Fruit fly (Drosophila melanogaster) whole organism, embryonic: ENCODE measurements around the gene CG13829.

ENCODE experiments used
- CG1024 ChIP-seq: fragments of 200-800 bp; sonication (Bioruptor generic); IDR thresholded peaks from 2 replicates; pipeline ENCODE4 v1.3.6; 2022; ENCODE audit warnings: missing biosample characterization, missing genetic modification characterization
- CG10267 ChIP-seq: fragments of 200-800 bp; sonication (Bioruptor generic); optimal IDR thresholded peaks from 2 replicates; lab custom pipeline; 2018; ENCODE audit warnings: missing biosample characterization, mild to moderate bottlenecking, missing genetic modification characterization, moderate library complexity
- CG10543 ChIP-seq: fragments of 200-800 bp; sonication (Bioruptor generic); optimal IDR thresholded peaks from 3 replicates; lab custom pipeline; 2017; ENCODE audit warnings: missing biosample characterization, mild to moderate bottlenecking, missing genetic modification characterization, moderate library complexity
- CG11504 ChIP-seq: fragments of 200-800 bp; sonication (Bioruptor generic); optimal IDR thresholded peaks from 3 replicates; lab custom pipeline; 2019; ENCODE audit warnings: missing biosample characterization, mild to moderate bottlenecking, missing genetic modification characterization, moderate library complexity
- CG12769 ChIP-seq: fragments of 200-800 bp; sonication (Bioruptor generic); optimal IDR thresholded peaks from 2 replicates; lab custom pipeline; 2019; ENCODE audit warnings: missing biosample characterization, mild to moderate bottlenecking, missing genetic modification characterization, moderate library complexity
- CG14441 ChIP-seq: fragments of 200-800 bp; sonication (Bioruptor generic); IDR thresholded peaks from 2 replicates; pipeline ENCODE4 v1.3.6; 2022; ENCODE audit warnings: missing biosample characterization, missing genetic modification characterization
- CG1792 ChIP-seq: fragments of 200-800 bp; sonication (Bioruptor generic); optimal IDR thresholded peaks from 2 replicates; lab custom pipeline; 2016; ENCODE audit warnings: missing biosample characterization, missing genetic modification characterization
- CG18599 ChIP-seq: fragments of 200-800 bp; sonication (Bioruptor generic); optimal IDR thresholded peaks from 3 replicates; lab custom pipeline; 2017; ENCODE audit warnings: missing biosample characterization, missing genetic modification characterization, mild to moderate bottlenecking, moderate library complexity, missing genetic modification reagents
- CG2120 ChIP-seq: fragments of 200-800 bp; sonication (Bioruptor generic); optimal IDR thresholded peaks from 3 replicates; lab custom pipeline; 2016; ENCODE audit warnings: missing biosample characterization, missing genetic modification characterization
- CG2712 ChIP-seq: fragments of 200-800 bp; optimal IDR thresholded peaks from 3 replicates; lab custom pipeline; 2019; ENCODE audit warnings: missing biosample characterization, mild to moderate bottlenecking, missing genetic modification characterization, moderate library complexity
- CG30403 ChIP-seq: fragments of 200-800 bp; sonication (Bioruptor generic); optimal IDR thresholded peaks from 3 replicates; lab custom pipeline; 2016; ENCODE audit warnings: missing biosample characterization, missing genetic modification characterization
- CG32532 ChIP-seq: fragments of 200-800 bp; sonication (Bioruptor generic); IDR thresholded peaks from 2 replicates; pipeline ENCODE4 v1.3.6; 2022; ENCODE audit warnings: missing biosample characterization, missing genetic modification characterization
- CG32772 ChIP-seq: fragments of 200-800 bp; sonication (Bioruptor generic); IDR thresholded peaks from 2 replicates; pipeline ENCODE4 v1.3.6; 2022; ENCODE audit warnings: missing biosample characterization, missing genetic modification characterization
- CG34422 ChIP-seq: fragments of 200-800 bp; sonication (Bioruptor generic); IDR thresholded peaks from 3 replicates; pipeline ENCODE4 v1.3.6; 2022; ENCODE audit warnings: missing biosample characterization, missing genetic modification characterization
- CG3847 ChIP-seq: fragments of 200-800 bp; sonication (Bioruptor generic); IDR thresholded peaks from 2 replicates; pipeline ENCODE4 v1.3.6; 2022; ENCODE audit warnings: missing biosample characterization, missing genetic modification characterization
- CG6813 ChIP-seq: fragments of 200-800 bp; sonication (Bioruptor generic); optimal IDR thresholded peaks from 2 replicates; lab custom pipeline; 2017; ENCODE audit warnings: missing biosample characterization, missing genetic modification characterization, mild to moderate bottlenecking, moderate library complexity, missing genetic modification reagents
- CG8089 ChIP-seq: fragments of 200-800 bp; sonication (Bioruptor generic); optimal IDR thresholded peaks from 3 replicates; lab custom pipeline; 2016; ENCODE audit warnings: missing biosample characterization, missing genetic modification characterization
- CG8281 ChIP-seq: fragments of 200-800 bp; sonication (Bioruptor generic); optimal IDR thresholded peaks from 2 replicates; lab custom pipeline; 2018; ENCODE audit warnings: missing biosample characterization, mild to moderate bottlenecking, missing genetic modification characterization, moderate library complexity
- CG9215 ChIP-seq: fragments of 200-800 bp; sonication (Bioruptor generic); IDR thresholded peaks from 2 replicates; pipeline ENCODE4 v1.3.6; 2022; ENCODE audit warnings: missing biosample characterization, missing genetic modification characterization
- CG9727 ChIP-seq: fragments of 200-800 bp; sonication (Bioruptor generic); optimal IDR thresholded peaks from 3 replicates; lab custom pipeline; 2017; ENCODE audit warnings: missing biosample characterization, mild to moderate bottlenecking, missing genetic modification characterization
- Dbx ChIP-seq: fragments of 200-800 bp; sonication (Bioruptor generic); IDR thresholded peaks from 3 replicates; pipeline ENCODE4 v1.3.6; 2022; ENCODE audit warnings: missing biosample characterization, missing genetic modification characterization
- E2f2 ChIP-seq: fragments of 200-800 bp; sonication (Bioruptor generic); IDR thresholded peaks from 2 replicates; pipeline ENCODE4 v1.3.6; 2022; ENCODE audit warnings: missing biosample characterization, missing genetic modification characterization
- Ets65A ChIP-seq: fragments of 200-800 bp; sonication (Bioruptor generic); peaks from one replicate; lab custom pipeline; 2016; ENCODE audit warnings: missing biosample characterization, missing genetic modification characterization
- Hey ChIP-seq: fragments of 200-800 bp; sonication (Bioruptor generic); optimal IDR thresholded peaks from 3 replicates; lab custom pipeline; 2018; ENCODE audit warnings: missing biosample characterization, mild to moderate bottlenecking, missing genetic modification characterization
- Hmr ChIP-seq: fragments of 200-800 bp; sonication (Bioruptor generic); optimal IDR thresholded peaks from 3 replicates; lab custom pipeline; 2017; ENCODE audit warnings: mild to moderate bottlenecking, missing biosample characterization, missing genetic modification reagents, missing genetic modification characterization
- Med ChIP-seq: fragments of 200-800 bp; sonication (Bioruptor generic); peaks from one replicate; lab custom pipeline; 2016; ENCODE audit warnings: missing biosample characterization, missing genetic modification characterization, mild to moderate bottlenecking, inconsistent platforms, moderate library complexity
- Meics ChIP-seq: fragments of 200-800 bp; sonication (Bioruptor generic); optimal IDR thresholded peaks from 2 replicates; lab custom pipeline; 2017; ENCODE audit warnings: missing biosample characterization, mild to moderate bottlenecking, missing genetic modification characterization
- Oaz ChIP-seq: fragments of 200-800 bp; sonication (Bioruptor generic); IDR thresholded peaks from 2 replicates; pipeline ENCODE4 v1.3.6; 2022; ENCODE audit warnings: missing biosample characterization, missing genetic modification characterization
- Rfx ChIP-seq: fragments of 200-800 bp; sonication (Bioruptor generic); IDR thresholded peaks from 2 replicates; pipeline ENCODE4 v1.3.6; 2022; ENCODE audit warnings: missing biosample characterization, missing genetic modification characterization
- al ChIP-seq: fragments of 200-800 bp; sonication (Bioruptor generic); IDR thresholded peaks from 2 replicates; pipeline ENCODE4 v1.3.6; 2022; ENCODE audit warnings: missing biosample characterization, missing genetic modification characterization
- aop ChIP-seq: fragments of 200-800 bp; sonication (Bioruptor generic); IDR thresholded peaks from 2 replicates; pipeline ENCODE4 v1.3.6; 2022; ENCODE audit warnings: missing biosample characterization, missing genetic modification characterization
- chinmo ChIP-seq: fragments of 200-800 bp; sonication (Bioruptor generic); IDR thresholded peaks from 4 replicates; pipeline ENCODE4 v1.3.6; 2022; ENCODE audit warnings: missing biosample characterization, missing genetic modification characterization; ENCODE audit not compliant: partially characterized antibody
- crol ChIP-seq: fragments of 200-800 bp; sonication (Bioruptor generic); IDR thresholded peaks from 2 replicates; pipeline ENCODE4 v1.3.6; 2022; ENCODE audit warnings: missing biosample characterization, missing genetic modification characterization
- cwo ChIP-seq: fragments of 200-800 bp; sonication (Bioruptor generic); optimal IDR thresholded peaks from 3 replicates; lab custom pipeline; 2017; ENCODE audit warnings: missing biosample characterization, missing genetic modification characterization, mild to moderate bottlenecking, moderate library complexity, missing genetic modification reagents
- fd102C ChIP-seq: fragments of 200-800 bp; sonication (Bioruptor generic); optimal IDR thresholded peaks from 2 replicates; lab custom pipeline; 2018; ENCODE audit warnings: missing biosample characterization, mild to moderate bottlenecking, missing genetic modification characterization, moderate library complexity
- gem ChIP-seq: fragments of 200-800 bp; sonication (Bioruptor generic); optimal IDR thresholded peaks from 2 replicates; lab custom pipeline; 2019; ENCODE audit warnings: missing biosample characterization, mild to moderate bottlenecking, missing genetic modification characterization, moderate library complexity
- grn ChIP-seq: fragments of 200-800 bp; sonication (Bioruptor generic); optimal IDR thresholded peaks from 3 replicates; lab custom pipeline; 2017; ENCODE audit warnings: missing biosample characterization, missing genetic modification characterization
- ind ChIP-seq: fragments of 200-800 bp; sonication (Bioruptor generic); optimal IDR thresholded peaks from 3 replicates; lab custom pipeline; 2016; ENCODE audit warnings: missing biosample characterization, missing genetic modification characterization
- lov ChIP-seq, 2 experiments: fragments of 200-800 bp in 1 of 2; fragments of >200 bp in 1 of 2; sonication (Bioruptor generic) in 1 of 2; IDR thresholded peaks in 1 of 2; optimal IDR thresholded peaks in 1 of 2; 2 replicates in 1 of 2; 3 replicates in 1 of 2; pipeline versions ENCODE4 v1.3.6 to Lab custom; 2017 to 2022; ENCODE audit warnings: missing biosample characterization in 1 of 2, missing genetic modification characterization in 1 of 2
- mirr ChIP-seq: fragments of 200-800 bp; sonication (Bioruptor generic); optimal IDR thresholded peaks from 3 replicates; lab custom pipeline; 2018; ENCODE audit warnings: missing biosample characterization, mild to moderate bottlenecking, missing genetic modification characterization
- pan ChIP-seq, 4 experiments: fragments of >200 bp in 3 of 4; fragments of 200-800 bp in 1 of 4; sonication (Bioruptor generic) in 1 of 4; optimal IDR thresholded peaks in 3 of 4; IDR thresholded peaks in 1 of 4; 2 replicates each; pipeline versions ENCODE4 v1.3.6 to Lab custom; 2017 to 2022; ENCODE audit warnings: missing biosample characterization in 2 of 4, missing genetic modification characterization in 2 of 4, mixed read lengths in 1 of 4
- prd ChIP-seq, 3 experiments: fragments of >200 bp in 2 of 3; fragments of 200-800 bp in 1 of 3; sonication (Bioruptor generic) in 1 of 3; optimal IDR thresholded peaks in 2 of 3; IDR thresholded peaks in 1 of 3; 2 replicates in 2 of 3; 3 replicates in 1 of 3; pipeline versions ENCODE4 v1.3.6 to Lab custom; 2017 to 2022; ENCODE audit warnings: missing biosample characterization in 1 of 3, missing genetic modification characterization in 1 of 3
- ranshi ChIP-seq: fragments of 200-800 bp; sonication (Bioruptor generic); IDR thresholded peaks from 2 replicates; pipeline ENCODE4 v1.3.6; 2022; ENCODE audit warnings: missing biosample characterization, missing genetic modification characterization
- rib ChIP-seq: fragments of 200-800 bp; sonication (Bioruptor generic); IDR thresholded peaks from 2 replicates; pipeline ENCODE4 v1.3.6; 2022; ENCODE audit warnings: missing biosample characterization, missing genetic modification characterization
- so ChIP-seq: fragments of 200-800 bp; sonication (Bioruptor generic); IDR thresholded peaks from 3 replicates; pipeline ENCODE4 v1.3.6; 2022; ENCODE audit warnings: missing biosample characterization, missing genetic modification characterization
- vvl ChIP-seq: fragments of 200-800 bp; sonication (Bioruptor generic); IDR thresholded peaks from 2 replicates; pipeline ENCODE4 v1.3.6; 2022; ENCODE audit warnings: missing biosample characterization, missing genetic modification characterization
- zen2 ChIP-seq: fragments of 200-800 bp; sonication (Bioruptor generic); IDR thresholded peaks from 3 replicates; pipeline ENCODE4 v1.3.6; 2022; ENCODE audit warnings: missing biosample characterization, missing genetic modification characterization; ENCODE audit not compliant: partially characterized antibody
- zf30C ChIP-seq: fragments of 200-800 bp; sonication (Bioruptor generic); optimal IDR thresholded peaks from 3 replicates; lab custom pipeline; 2018; ENCODE audit warnings: missing biosample characterization, mild to moderate bottlenecking, missing genetic modification characterization

Gene CG13829

DNA sequence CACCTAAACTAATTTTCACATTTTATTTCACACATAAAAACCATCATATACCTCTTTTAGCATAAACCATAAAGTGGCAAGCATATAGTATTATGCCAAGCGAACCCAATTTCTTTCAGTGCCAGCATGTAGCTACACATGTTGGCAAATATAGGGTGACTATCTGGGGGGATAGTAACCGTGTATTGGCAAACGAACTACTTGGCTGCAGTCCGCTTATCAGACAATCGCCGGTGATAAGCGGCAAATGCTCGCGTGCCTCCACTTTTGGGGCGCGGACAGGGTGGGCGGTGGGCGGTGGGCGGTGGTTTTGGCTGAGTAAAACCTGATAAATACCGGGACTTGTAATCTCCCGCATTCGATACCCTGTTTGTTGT, 21.5 kb downstream of the CG13829 start:
- peak; percentile 37; the same call in 1 of the 2 replicates for TF ChIP-seq ranshi (GFP tag; lab: Robert Waterston, UW)
- no peak for TF ChIP-seq pan (optimal IDR thresholded peaks at IDR 0.05; lab: Kevin White, UChicago)
- TF ChIP-seq pan (GFP tag; optimal IDR thresholded peaks at IDR 0.05 in 1 of 2, IDR thresholded peaks at IDR 0.05 in 1 of 2) = no peak
- TF ChIP-seq Rfx (GFP tag; lab: Robert Waterston, UW) = peak; percentile 7; the same call in 1 of the 2 replicates
- TF ChIP-seq CG34422 = 0 out of 3 replicates have a peak, but pooled peaks have one; percentile 33
- 0 out of 2 replicates have a peak, but pooled peaks have one; percentile 17 for TF ChIP-seq CG3847 (GFP tag; lab: Robert Waterston, UW)
- TF ChIP-seq CG14441 (GFP tag; lab: Robert Waterston, UW) = peak; percentile 58
- TF ChIP-seq CG30403 = peak; percentile 10
- 0 out of 2 replicates have a peak, but pooled peaks have one; percentile 33 for TF ChIP-seq CG9215
- TF ChIP-seq Meics = peak; percentile 26
- 0 out of 3 replicates have a peak, but pooled peaks have one; percentile 23 for TF ChIP-seq Dbx (GFP tag; lab: Robert Waterston, UW)
- no peak for TF ChIP-seq Oaz
- peak; percentile 12 for TF ChIP-seq Hmr
- TF ChIP-seq prd (optimal IDR thresholded peaks at IDR 0.05; lab: Kevin White, UChicago) = no peak
- TF ChIP-seq prd (GFP tag; IDR thresholded peaks at IDR 0.05; lab: Robert Waterston, UW) = 0 out of 3 replicates have a peak, but pooled peaks have one; percentile 19
- TF ChIP-seq crol (GFP tag; lab: Robert Waterston, UW) = peak; percentile 76
- peak; percentile 6 for TF ChIP-seq ind (GFP tag; lab: Kevin White, UChicago)
- TF ChIP-seq Med (GFP tag; lab: Kevin White, UChicago) = peak; percentile 78
- peak; percentile 53 for TF ChIP-seq grn (GFP tag; lab: Kevin White, UChicago)
- 0 out of 2 replicates have a peak, but pooled peaks have one; percentile 8 for TF ChIP-seq CG32532 (GFP tag; lab: Robert Waterston, UW)
- TF ChIP-seq chinmo (GFP tag; lab: Robert Waterston, UW) = peak; percentile 56; the same call in 1 of the 4 replicates
- TF ChIP-seq mirr (GFP tag; lab: Kevin White, UChicago) = peak; percentile 90
- TF ChIP-seq CG18599 = peak; percentile 52
- TF ChIP-seq CG1024 (GFP tag; lab: Robert Waterston, UW) = no peak
- TF ChIP-seq CG9727 = peak; percentile 21
- TF ChIP-seq CG2120 (GFP tag; lab: Kevin White, UChicago) = peak; percentile 50
- no peak for TF ChIP-seq CG10267 (tag; lab: Kevin White, UChicago)
- TF ChIP-seq CG8089 (GFP tag; lab: Kevin White, UChicago) = no peak
- 0 out of 2 replicates have a peak, but pooled peaks have one; percentile 12 for TF ChIP-seq E2f2 (GFP tag; lab: Robert Waterston, UW)
- TF ChIP-seq aop (GFP tag; lab: Robert Waterston, UW) = no peak
- 0 out of 2 replicates have a peak, but pooled peaks have one; percentile 38 for TF ChIP-seq vvl (GFP tag; lab: Robert Waterston, UW)
- TF ChIP-seq CG11504 (tag; lab: Kevin White, UChicago) = peak; percentile 54
- peak; percentile 20 for TF ChIP-seq CG6813 (GFP tag; lab: Kevin White, UChicago)
- peak; percentile 36 for TF ChIP-seq CG12769
- no peak for TF ChIP-seq so
- TF ChIP-seq CG1792 = no peak
- 0 out of 2 replicates have a peak, but pooled peaks have one; percentile 10 for TF ChIP-seq CG32772 (GFP tag; lab: Robert Waterston, UW)
- TF ChIP-seq zen2 (GFP tag; lab: Robert Waterston, UW) = no peak
- peak; percentile 59; the same call in 1 of the 2 replicates for TF ChIP-seq rib (GFP tag; lab: Robert Waterston, UW)
- peak; percentile 79 for TF ChIP-seq Hey (tag; lab: Kevin White, UChicago)
- no peak for TF ChIP-seq lov (optimal IDR thresholded peaks at IDR 0.05; lab: Kevin White, UChicago)
- no peak for TF ChIP-seq lov (GFP tag; IDR thresholded peaks at IDR 0.05; lab: Robert Waterston, UW)
- TF ChIP-seq zf30C (GFP tag; lab: Kevin White, UChicago) = peak; percentile 24
- 0 out of 2 replicates have a peak, but pooled peaks have one; percentile 3 for TF ChIP-seq al (GFP tag; lab: Robert Waterston, UW)
- TF ChIP-seq gem (tag; lab: Kevin White, UChicago) = peak; percentile 19
- no peak for TF ChIP-seq CG2712
- no peak for TF ChIP-seq fd102C
- TF ChIP-seq cwo (GFP tag; lab: Kevin White, UChicago) = peak; percentile 84
- peak; percentile 35 for TF ChIP-seq Ets65A (GFP tag; lab: Kevin White, UChicago)
- no peak for TF ChIP-seq CG8281 (tag; lab: Kevin White, UChicago)
- TF ChIP-seq CG10543 (GFP tag; lab: Kevin White, UChicago) = no peak
